Worm (Caenorhabditis elegans) whole organism, late embryonic: ENCODE data around the gene dpy-3.

Source experiments
- C08G9.2 ChIP-seq: sonication (generic microtip); optimal IDR thresholded peaks from 2 replicates; lab custom pipeline; 2016; ENCODE audit warnings: mild to moderate bottlenecking, missing genetic modification characterization, moderate library complexity, missing compliant biosample characterization
- F13H6.1 ChIP-seq: sonication (generic microtip); optimal IDR thresholded peaks from 2 replicates; lab custom pipeline; 2016; ENCODE audit warnings: missing genetic modification characterization, missing compliant biosample characterization
- K09A11.1 ChIP-seq: sonication (generic microtip); optimal IDR thresholded peaks from 2 replicates; lab custom pipeline; 2017; ENCODE audit warnings: antibody characterized with exemption, mild to moderate bottlenecking, missing genetic modification characterization, missing compliant biosample characterization; ENCODE audit not compliant: insufficient read depth
- T23F11.4 ChIP-seq: fragments of 200-800 bp; sonication (Bioruptor generic); optimal IDR thresholded peaks from 2 replicates; lab custom pipeline; 2018; ENCODE audit warnings: mild to moderate bottlenecking, missing genetic modification characterization, missing compliant biosample characterization
- Y22D7AL.16 ChIP-seq: sonication (generic microtip); optimal IDR thresholded peaks from 2 replicates; lab custom pipeline; 2016; ENCODE audit warnings: missing genetic modification characterization, missing compliant biosample characterization
- ceh-14 ChIP-seq: sonication (generic microtip); optimal IDR thresholded peaks from 2 replicates; lab custom pipeline; 2016; ENCODE audit warnings: missing genotype, missing genetic modification characterization, missing compliant biosample characterization
- ceh-18 ChIP-seq: sonication (generic microtip); optimal IDR thresholded peaks from 2 replicates; lab custom pipeline; 2016; ENCODE audit warnings: missing genetic modification characterization, missing compliant biosample characterization
- ceh-31 ChIP-seq: sonication (generic microtip); optimal IDR thresholded peaks from 2 replicates; lab custom pipeline; 2016; ENCODE audit warnings: missing genetic modification characterization, missing compliant biosample characterization
- ceh-45 ChIP-seq: fragments of 200-800 bp; sonication (Bioruptor generic); IDR thresholded peaks from 2 replicates; pipeline ENCODE4 v1.3.6; 2022; ENCODE audit warnings: missing genetic modification reagents, missing genetic modification characterization, missing compliant biosample characterization
- ceh-9 ChIP-seq: sonication (generic microtip); optimal IDR thresholded peaks from 2 replicates; lab custom pipeline; 2016; ENCODE audit warnings: mild to moderate bottlenecking, missing genetic modification characterization, inconsistent platforms, missing compliant biosample characterization
- che-1 ChIP-seq: sonication (generic microtip); optimal IDR thresholded peaks from 2 replicates; lab custom pipeline; 2016; ENCODE audit warnings: mild to moderate bottlenecking, missing genetic modification characterization, missing compliant biosample characterization
- dmd-4 ChIP-seq: sonication (generic microtip); optimal IDR thresholded peaks from 2 replicates; lab custom pipeline; 2016; ENCODE audit warnings: borderline replicate concordance, missing genetic modification characterization, missing compliant biosample characterization
- dve-1 ChIP-seq: sonication (generic microtip); optimal IDR thresholded peaks from 2 replicates; lab custom pipeline; 2017; ENCODE audit warnings: antibody characterized with exemption, mild to moderate bottlenecking, missing genetic modification characterization, missing compliant biosample characterization
- elt-4 ChIP-seq: sonication (generic microtip); optimal IDR thresholded peaks from 2 replicates; lab custom pipeline; 2016; ENCODE audit warnings: missing genetic modification characterization, missing compliant biosample characterization
- fax-1 ChIP-seq: sonication (generic microtip); optimal IDR thresholded peaks from 2 replicates; lab custom pipeline; 2016; ENCODE audit warnings: missing genotype, missing genetic modification characterization, missing compliant biosample characterization
- fkh-10 ChIP-seq: fragments of 150-350 bp; optimal IDR thresholded peaks from 2 replicates; lab custom pipeline; 2014; ENCODE audit warnings: missing biosample characterization, missing genetic modification reagents, missing genetic modification characterization
- gmeb-2 ChIP-seq: sonication (generic microtip); optimal IDR thresholded peaks from 2 replicates; lab custom pipeline; 2016; ENCODE audit warnings: missing genetic modification characterization, inconsistent platforms, missing compliant biosample characterization
- hlh-13 ChIP-seq: fragments of 200-800 bp; sonication (Bioruptor generic); optimal IDR thresholded peaks from 2 replicates; lab custom pipeline; 2018; ENCODE audit warnings: mild to moderate bottlenecking, missing genetic modification characterization, missing compliant biosample characterization
- hlh-30 ChIP-seq: sonication (generic microtip); optimal IDR thresholded peaks from 2 replicates; lab custom pipeline; 2017; ENCODE audit warnings: antibody characterized with exemption, missing genetic modification characterization, missing compliant biosample characterization; ENCODE audit not compliant: insufficient read depth
- lim-6 ChIP-seq: sonication (generic microtip); optimal IDR thresholded peaks from 2 replicates; lab custom pipeline; 2016; ENCODE audit warnings: missing genetic modification characterization, missing compliant biosample characterization
- lin-11 ChIP-seq: fragments of 200-800 bp; sonication (Bioruptor generic); optimal IDR thresholded peaks from 2 replicates; lab custom pipeline; 2018; ENCODE audit warnings: mild to moderate bottlenecking, missing genetic modification characterization, missing compliant biosample characterization
- madf-2 ChIP-seq: sonication (generic microtip); optimal IDR thresholded peaks from 2 replicates; lab custom pipeline; 2017; ENCODE audit warnings: missing genetic modification characterization, missing compliant biosample characterization
- nfya-1 ChIP-seq: sonication (generic microtip); optimal IDR thresholded peaks from 2 replicates; lab custom pipeline; 2017; ENCODE audit warnings: missing genetic modification characterization, mild to moderate bottlenecking, missing compliant biosample characterization, antibody characterized with exemption, moderate library complexity
- nhr-232 ChIP-seq: sonication (generic microtip); optimal IDR thresholded peaks from 2 replicates; lab custom pipeline; 2016; ENCODE audit warnings: missing genetic modification characterization, missing compliant biosample characterization
- pag-3 ChIP-seq: sonication (generic microtip); optimal IDR thresholded peaks from 2 replicates; lab custom pipeline; 2016; ENCODE audit warnings: missing compliant biosample characterization, missing genetic modification characterization, borderline replicate concordance
- pqm-1 ChIP-seq: sonication (generic microtip); optimal IDR thresholded peaks from 2 replicates; lab custom pipeline; 2016; ENCODE audit warnings: missing genetic modification characterization, missing compliant biosample characterization
- pros-1 ChIP-seq: fragments of 150-350 bp; optimal IDR thresholded peaks from 2 replicates; lab custom pipeline; 2014; ENCODE audit warnings: missing biosample characterization, missing genetic modification reagents, missing genetic modification characterization
- sdc-2 ChIP-seq: sonication (generic microtip); optimal IDR thresholded peaks from 2 replicates; lab custom pipeline; 2016; ENCODE audit warnings: missing genotype, missing genetic modification characterization, missing compliant biosample characterization
- sox-2 ChIP-seq: fragments of 200-800 bp; sonication (Bioruptor generic); IDR thresholded peaks from 2 replicates; pipeline ENCODE4 v1.3.6; 2022; ENCODE audit warnings: missing genetic modification reagents, missing genetic modification characterization, missing compliant biosample characterization
- sox-4 ChIP-seq: sonication (generic microtip); optimal IDR thresholded peaks from 2 replicates; lab custom pipeline; 2017; ENCODE audit warnings: mild to moderate bottlenecking, missing genetic modification characterization, inconsistent platforms, missing compliant biosample characterization
- syd-9 ChIP-seq: sonication (generic microtip); optimal IDR thresholded peaks from 2 replicates; lab custom pipeline; 2016; ENCODE audit warnings: mild to moderate bottlenecking, missing genetic modification characterization, moderate library complexity, missing compliant biosample characterization
- tbx-2 ChIP-seq: sonication (generic microtip); optimal IDR thresholded peaks from 2 replicates; lab custom pipeline; 2016; ENCODE audit warnings: missing genetic modification characterization, missing compliant biosample characterization
- ttx-3 ChIP-seq: sonication (generic microtip); optimal IDR thresholded peaks from 2 replicates; lab custom pipeline; 2016; ENCODE audit warnings: missing genetic modification reagents, missing genetic modification characterization, missing compliant biosample characterization
- unc-3 ChIP-seq, 2 experiments: fragments of 200-800 bp in 1 of 2; sonication (Bioruptor generic) in 1 of 2; sonication (generic microtip) in 1 of 2; conservative IDR thresholded peaks in 1 of 2; optimal IDR thresholded peaks in 1 of 2; 2 replicates each; pipeline versions ENCODE4 v1.3.6 to Lab custom; 2016 to 2022; ENCODE audit warnings: missing compliant biosample characterization in 2 of 2, missing genetic modification characterization in 2 of 2, missing genetic modification reagents in 1 of 2
- unc-55 ChIP-seq: sonication (generic microtip); optimal IDR thresholded peaks from 2 replicates; lab custom pipeline; 2017; ENCODE audit warnings: missing biosample characterization, missing genetic modification reagents, missing genetic modification characterization

dpy-3 gene

DNA sequence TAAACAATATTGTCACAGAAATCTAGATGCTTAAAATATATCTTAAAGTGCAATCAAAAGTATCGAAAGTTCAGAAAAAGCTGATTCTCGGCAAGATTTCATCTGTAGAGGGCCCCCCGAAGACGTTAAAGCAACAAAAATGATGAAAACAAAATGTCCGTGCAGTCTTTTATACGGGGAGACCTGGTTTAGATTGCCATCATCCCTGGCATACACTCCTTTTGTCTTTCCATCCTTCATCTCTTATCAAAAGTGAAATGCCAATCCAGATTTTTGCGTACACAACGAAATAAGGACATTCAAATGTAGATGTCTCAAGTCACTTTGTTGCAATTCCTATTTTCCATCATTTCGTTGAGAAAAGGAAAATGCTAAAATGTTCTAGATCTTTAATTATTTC lies 31.3 kb downstream of the dpy-3 start:
- TF ChIP-seq pros-1 (tag; lab: Kevin White, UChicago) (no peak), C08G9.2 (tag; lab: Kevin White, UChicago) (no peak), sox-2 (no peak), lin-11 (tag; lab: Kevin White, UChicago) (no peak), hlh-30 (tag; lab: Kevin White, UChicago) (no peak), ttx-3 (tag; lab: Kevin White, UChicago) (no peak), pag-3 (tag; lab: Kevin White, UChicago) (no peak), fkh-10 (GFP tag; lab: Kevin White, UChicago) (no peak), gmeb-2 (no peak), fax-1 (no peak), sdc-2 (no peak), nhr-232 (tag; lab: Kevin White, UChicago) (no peak), sox-4 (tag; lab: Kevin White, UChicago) (no peak), F13H6.1 (tag; lab: Kevin White, UChicago) (no peak)

DNA sequence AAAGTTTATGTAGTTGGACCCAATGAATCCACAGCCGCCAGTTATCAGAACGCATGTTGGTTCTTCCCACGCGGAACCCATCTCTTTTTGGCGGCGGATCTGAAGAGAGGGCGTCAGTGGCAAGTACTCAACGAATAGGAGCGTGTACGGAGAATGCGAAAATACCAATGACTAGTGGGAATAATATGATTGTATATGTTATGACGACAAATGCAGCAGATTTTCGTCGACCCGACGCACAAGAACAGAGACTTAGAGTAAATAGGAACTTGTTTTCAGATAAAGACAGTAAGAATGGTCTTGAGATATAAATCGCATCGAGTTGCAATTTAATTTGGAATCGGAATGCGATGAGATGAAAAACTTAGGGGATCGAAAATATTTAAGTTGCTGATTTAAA lies 32.4 kb downstream of the dpy-3 start, which contains the start of gene bus-5:
TSS of gene bus-5 (minus strand) at position 101 of the 400 bp plus-strand sequence.
- TF ChIP-seq sox-2 = no peak
- no peak for TF ChIP-seq ceh-14 (tag; lab: Kevin White, UChicago)
- no peak for TF ChIP-seq lim-6
- TF ChIP-seq ttx-3 (tag; lab: Kevin White, UChicago) = no peak
- TF ChIP-seq dve-1 (tag; lab: Kevin White, UChicago) = no peak
- TF ChIP-seq fax-1 = no peak
- no peak for TF ChIP-seq madf-2
- no peak for TF ChIP-seq ceh-18
- no peak for TF ChIP-seq ceh-9 (tag; lab: Kevin White, UChicago)
- no peak for TF ChIP-seq unc-55
- no peak for TF ChIP-seq elt-4 (tag; lab: Kevin White, UChicago)
- TF ChIP-seq T23F11.4 = no peak
- TF ChIP-seq Y22D7AL.16 (tag; lab: Kevin White, UChicago) = no peak
- no peak for TF ChIP-seq sdc-2
- TF ChIP-seq tbx-2 (tag; lab: Kevin White, UChicago) = no peak
- no peak for TF ChIP-seq dmd-4
- no peak for TF ChIP-seq ceh-45 (GFP tag; lab: Robert Waterston, UW)
- no peak for TF ChIP-seq K09A11.1 (tag; lab: Kevin White, UChicago)
- TF ChIP-seq, all 69 proteins: peak for 0

DNA sequence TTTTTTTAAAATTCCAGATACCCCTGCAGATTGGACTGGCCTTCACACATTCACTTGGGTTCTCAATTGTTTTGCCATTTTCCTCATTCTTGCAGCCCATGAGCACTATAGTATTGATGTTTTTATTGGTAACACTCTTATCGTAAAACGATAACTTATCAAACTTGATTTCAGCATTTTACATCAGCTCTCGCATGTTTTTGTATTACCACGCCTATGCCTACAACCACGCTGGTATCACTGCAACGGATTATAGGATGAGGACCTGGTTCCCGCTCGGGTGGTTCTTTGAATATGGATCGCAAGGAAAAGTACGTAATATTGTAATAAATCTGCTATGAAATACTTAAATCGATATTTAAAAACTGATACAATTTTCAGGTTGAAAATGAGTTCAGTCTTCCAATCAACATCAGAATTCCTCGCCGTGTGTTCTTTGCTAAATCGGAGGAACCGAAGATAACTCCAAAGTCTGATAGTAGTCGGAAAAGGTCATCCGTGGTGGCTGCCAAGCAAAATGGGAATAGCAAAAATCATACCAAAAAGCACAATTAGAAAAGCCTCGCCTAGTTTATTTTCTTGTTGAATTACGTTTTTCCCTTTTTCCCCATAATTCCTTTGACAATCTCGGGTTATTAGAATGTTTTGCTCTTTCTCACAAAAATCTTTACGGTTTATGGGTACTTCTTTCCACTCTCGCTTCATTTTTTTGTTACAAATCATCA lies 34.7 kb downstream of the dpy-3 start:
- TF ChIP-seq F13H6.1 (tag; lab: Kevin White, UChicago) = no peak
- no peak for TF ChIP-seq ceh-45 (GFP tag; lab: Robert Waterston, UW)
- TF ChIP-seq pag-3 (tag; lab: Kevin White, UChicago) = no peak
- no peak for TF ChIP-seq ceh-31
- TF ChIP-seq nfya-1 (tag; lab: Kevin White, UChicago) = no peak
- TF ChIP-seq unc-3 (GFP tag; conservative IDR thresholded peaks at IDR 0.05; lab: Robert Waterston, UW) = no peak
- TF ChIP-seq unc-3 (tag; optimal IDR thresholded peaks at IDR 0.05; lab: Kevin White, UChicago) = no peak
- no peak for TF ChIP-seq pqm-1 (tag; lab: Kevin White, UChicago)
- TF ChIP-seq C08G9.2 (tag; lab: Kevin White, UChicago) = no peak
- TF ChIP-seq syd-9 (tag; lab: Kevin White, UChicago) = no peak
- no peak for TF ChIP-seq hlh-13
- no peak for TF ChIP-seq che-1
- no peak for TF ChIP-seq hlh-30 (tag; lab: Kevin White, UChicago)
- no peak for TF ChIP-seq sox-4 (tag; lab: Kevin White, UChicago)
- no peak for TF ChIP-seq tbx-2 (tag; lab: Kevin White, UChicago)
- TF ChIP-seq elt-4 (tag; lab: Kevin White, UChicago) = no peak
